Worm (Caenorhabditis elegans) whole organism, late embryonic: ENCODE measurements around the gene coq-6.

Source experiments
- ahr-1 ChIP-seq: sonication (generic microtip); optimal IDR thresholded peaks from 2 replicates; lab custom pipeline; 2016; ENCODE audit warnings: missing genetic modification characterization, missing compliant biosample characterization
- ceh-14 ChIP-seq: sonication (generic microtip); optimal IDR thresholded peaks from 2 replicates; lab custom pipeline; 2016; ENCODE audit warnings: missing genotype, missing genetic modification characterization, missing compliant biosample characterization
- ceh-45 ChIP-seq: fragments of 200-800 bp; sonication (Bioruptor generic); IDR thresholded peaks from 2 replicates; pipeline ENCODE4 v1.3.6; 2022; ENCODE audit warnings: missing genetic modification reagents, missing genetic modification characterization, missing compliant biosample characterization
- ceh-9 ChIP-seq: sonication (generic microtip); optimal IDR thresholded peaks from 2 replicates; lab custom pipeline; 2016; ENCODE audit warnings: mild to moderate bottlenecking, missing genetic modification characterization, inconsistent platforms, missing compliant biosample characterization
- dmd-4 ChIP-seq: sonication (generic microtip); optimal IDR thresholded peaks from 2 replicates; lab custom pipeline; 2016; ENCODE audit warnings: borderline replicate concordance, missing genetic modification characterization, missing compliant biosample characterization
- gmeb-2 ChIP-seq: sonication (generic microtip); optimal IDR thresholded peaks from 2 replicates; lab custom pipeline; 2016; ENCODE audit warnings: missing genetic modification characterization, inconsistent platforms, missing compliant biosample characterization
- nfya-1 ChIP-seq: sonication (generic microtip); optimal IDR thresholded peaks from 2 replicates; lab custom pipeline; 2017; ENCODE audit warnings: missing genetic modification characterization, mild to moderate bottlenecking, missing compliant biosample characterization, antibody characterized with exemption, moderate library complexity
- nhr-11 ChIP-seq: fragments of 150-350 bp; optimal IDR thresholded peaks from 2 replicates; lab custom pipeline; 2014; ENCODE audit warnings: missing biosample characterization, missing genetic modification characterization
- odd-2 ChIP-seq: sonication (generic microtip); optimal IDR thresholded peaks from 2 replicates; lab custom pipeline; 2017; ENCODE audit warnings: antibody characterized with exemption, mild to moderate bottlenecking, missing genetic modification characterization, missing compliant biosample characterization
- pha-2 ChIP-seq: sonication (generic microtip); optimal IDR thresholded peaks from 2 replicates; lab custom pipeline; 2017; ENCODE audit warnings: mild to moderate bottlenecking, missing genetic modification characterization, missing compliant biosample characterization
- pha-4 ChIP-seq: fragments of 150-350 bp; optimal IDR thresholded peaks from 2 replicates; lab custom pipeline; 2018; ENCODE audit warnings: missing biosample characterization, missing genetic modification reagents, missing genetic modification characterization
- pqm-1 ChIP-seq: sonication (generic microtip); optimal IDR thresholded peaks from 2 replicates; lab custom pipeline; 2016; ENCODE audit warnings: missing genetic modification characterization, missing compliant biosample characterization
- unc-86 ChIP-seq: sonication (generic microtip); optimal IDR thresholded peaks from 2 replicates; lab custom pipeline; 2016; ENCODE audit warnings: missing genetic modification characterization, missing compliant biosample characterization

- TF ChIP-seq pqm-1 (tag; lab: Kevin White, UChicago) (no peak), dmd-4 (tag; lab: Kevin White, UChicago) (no peak), nfya-1 (tag; lab: Kevin White, UChicago) (no peak), unc-86 (tag; lab: Kevin White, UChicago) (no peak), gmeb-2 (tag; lab: Kevin White, UChicago) (no peak), pha-4 (tag; lab: Kevin White, UChicago) (no peak), ahr-1 (no peak), nhr-11 (tag; lab: Kevin White, UChicago) (no peak), ceh-45 (GFP tag; lab: Robert Waterston, UW) (no peak), pha-2 (tag; lab: Kevin White, UChicago) (no peak), ceh-14 (tag; lab: Kevin White, UChicago) (no peak), ceh-9 (no peak), odd-2 (tag; lab: Kevin White, UChicago) (no peak)
These were observed 23.1 kb downstream of the coq-6 start, which contains the start of gene gpa-3 for ce11 chrV:9359674-9360073.
